Worm (Caenorhabditis elegans): Measurements from ENCODE around the gene Y41G9A.6.

DNA sequence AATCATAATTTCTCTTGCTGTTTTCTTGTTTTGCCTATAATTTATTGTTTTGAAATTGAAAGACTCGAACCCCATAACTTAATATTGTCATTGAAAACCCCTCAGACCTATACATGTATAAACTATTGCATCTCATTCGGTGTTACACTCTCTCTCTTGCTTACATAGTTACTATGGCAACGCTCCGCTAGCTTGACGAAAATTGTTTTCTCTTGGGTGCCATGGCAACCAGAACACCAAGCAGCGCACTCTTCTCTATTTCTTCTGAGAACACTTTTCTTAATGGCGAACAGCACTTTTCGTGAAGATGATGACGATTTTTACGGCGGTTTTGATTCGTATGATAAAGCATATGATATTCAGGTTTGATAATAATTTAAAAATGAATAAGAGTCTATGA, 19.6 kb downstream of the Y41G9A.6 start, which contains the start of gene osm-5:
- TF ChIP-seq snpc-1.1 (tag; optimal IDR thresholded peaks at IDR 0.05; ENCODE audit: insufficient read depth): no peak
- no peak for TF ChIP-seq hlh-12 (tag; optimal IDR thresholded peaks at IDR 0.05)
- TF ChIP-seq Y53F4B.3 (GFP tag; IDR thresholded peaks at IDR 0.05): no peak
- no peak for TF ChIP-seq Y95B8A.8 (GFP tag; IDR thresholded peaks at IDR 0.05)
- no peak for TF ChIP-seq hmg-1.2 (GFP tag; IDR thresholded peaks at IDR 0.05)
- TF ChIP-seq nhr-90 (tag; optimal IDR thresholded peaks at IDR 0.05): no peak
- no peak for TF ChIP-seq ama-1 (optimal IDR thresholded peaks at IDR 0.05)
- no peak for TF ChIP-seq ama-1 (GFP tag; optimal IDR thresholded peaks at IDR 0.05)
- no peak for TF ChIP-seq pha-4 (tag; optimal IDR thresholded peaks at IDR 0.05)
- TF ChIP-seq B0261.1 (tag; optimal IDR thresholded peaks at IDR 0.05): no peak
- TF ChIP-seq rcor-1 (GFP tag; IDR thresholded peaks at IDR 0.05): no peak
- no peak for TF ChIP-seq ets-4 (GFP tag; optimal IDR thresholded peaks at IDR 0.05)
- no peak for TF ChIP-seq rpc-1 (optimal IDR thresholded peaks at IDR 0.05)
- TF ChIP-seq rpc-1 (tag; optimal IDR thresholded peaks at IDR 0.05): no peak
- TF ChIP-seq hlh-26 (GFP tag; conservative IDR thresholded peaks at IDR 0.05): no peak
- no peak for TF ChIP-seq F39B2.1 (GFP tag; IDR thresholded peaks at IDR 0.05)

Measured in whole organism, young adult.